Worm (Caenorhabditis elegans): ENCODE results near the gene nas-18.
A peak's percentile ranks its signal among the peaks of the same experiment; 100 is the strongest.
"Not testable (repeated sequence)": the region's sequence is repeated elsewhere in the genome, so short reads cannot be mapped to it uniquely, and the experiment has no call there.

nas-18 gene

ce11 chrV:11396134-11396533 lies at the start of gene nas-18:
TSS of gene nas-18 (plus strand) at chrV:11396434.
- TF ChIP-seq mdl-1, lin-39, unc-39 (tag; optimal IDR thresholded peaks at IDR 0.05): not testable (repeated sequence)

DNA sequence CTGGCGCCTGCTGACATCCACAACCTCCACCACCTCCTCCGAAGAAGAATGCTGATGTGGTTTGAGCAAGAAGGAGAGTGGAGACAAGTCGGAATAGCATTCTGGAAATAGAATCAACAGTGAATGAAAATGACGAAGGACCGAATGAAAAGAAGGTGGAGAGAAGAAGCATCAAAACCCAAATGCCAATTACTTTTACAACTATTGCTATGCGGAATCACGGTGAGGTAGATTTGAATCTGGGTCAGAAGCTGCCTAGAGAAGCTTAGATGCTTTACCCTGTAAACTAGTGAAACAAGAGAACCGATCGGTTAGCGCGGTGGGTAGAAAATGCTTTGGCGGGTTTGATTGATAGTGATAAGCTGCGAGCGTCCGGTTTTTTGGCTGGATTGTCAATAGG lies 49.3 kb upstream of the nas-18 start, which contains the start of gene grl-7:
grl-7 (minus strand) TSS at position 101 of the 400 bp plus-strand sequence.
- TF ChIP-seq nhr-43 (tag; optimal IDR thresholded peaks at IDR 0.05; ENCODE audit: poor library complexity, severe bottlenecking) (peak; percentile 30), nfya-1 (tag; optimal IDR thresholded peaks at IDR 0.05; ENCODE audit: insufficient read depth) (no peak)

DNA sequence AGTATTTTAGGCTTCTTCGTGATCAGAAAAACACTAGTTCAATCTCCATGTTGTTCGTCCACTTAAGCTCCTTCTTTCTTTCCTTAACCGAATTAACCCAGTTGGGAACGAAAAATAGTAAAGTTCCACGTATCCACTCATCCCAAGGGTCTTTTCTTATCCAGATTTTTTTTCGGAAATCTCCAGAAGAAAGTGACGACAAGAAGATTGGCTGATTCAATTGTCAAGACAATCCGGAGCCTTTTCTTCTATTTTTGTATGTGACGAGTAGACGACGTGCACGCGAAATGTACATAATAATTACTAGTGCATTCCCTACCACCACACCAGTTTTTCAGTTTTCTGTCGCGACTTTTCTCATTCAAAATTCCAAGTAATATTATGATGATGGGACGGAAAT lies 45.0 kb upstream of the nas-18 start:
- TF ChIP-seq mml-1 (tag; optimal IDR thresholded peaks at IDR 0.05) (no peak), skn-1 (tag; optimal IDR thresholded peaks at IDR 0.05) (no peak), fkh-10 (GFP tag; optimal IDR thresholded peaks at IDR 0.05) (peak; percentile 35), zag-1 (tag; optimal IDR thresholded peaks at IDR 0.05) (no peak), nhr-12 (tag; optimal IDR thresholded peaks at IDR 0.05) (no peak), ceh-16 (tag; optimal IDR thresholded peaks at IDR 0.05) (no peak), ztf-4 (tag; optimal IDR thresholded peaks at IDR 0.05) (no peak), nhr-76 (tag; optimal IDR thresholded peaks at IDR 0.05) (no peak)

DNA sequence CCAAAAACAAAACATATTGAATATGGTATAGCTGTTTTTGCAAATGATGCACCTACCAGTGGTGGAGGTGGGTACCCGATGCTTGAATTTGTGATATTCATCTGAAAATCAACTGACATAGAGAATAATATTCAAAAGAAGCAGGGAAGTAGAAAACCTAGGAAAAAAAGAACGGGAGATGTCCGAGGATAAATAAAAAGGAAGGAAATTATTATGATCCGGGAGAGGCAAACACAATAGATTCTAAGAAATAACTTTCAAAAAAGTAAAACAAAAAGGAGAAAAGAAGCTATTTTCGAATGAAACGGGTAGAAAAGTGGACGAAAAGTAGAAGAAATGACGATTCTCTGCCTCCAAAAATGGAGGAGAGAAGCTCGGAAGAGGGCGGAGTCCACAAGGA lies 43.3 kb upstream of the nas-18 start, which contains the start of gene npr-25:
npr-25 (minus strand) TSS at position 101 of the 400 bp plus-strand sequence.
- TF ChIP-seq fkh-10 (GFP tag; optimal IDR thresholded peaks at IDR 0.05) = no peak
- no peak for TF ChIP-seq nhr-67 (tag; optimal IDR thresholded peaks at IDR 0.05)
- no peak for TF ChIP-seq ceh-9 (tag; optimal IDR thresholded peaks at IDR 0.05)
- TF ChIP-seq ztf-11 (tag; optimal IDR thresholded peaks at IDR 0.05) = no peak
- no peak for TF ChIP-seq daf-12 (tag; optimal IDR thresholded peaks at IDR 0.05)
- TF ChIP-seq nfya-1 (tag; optimal IDR thresholded peaks at IDR 0.05; ENCODE audit: insufficient read depth) = no peak
- no peak for TF ChIP-seq egl-27 (tag; optimal IDR thresholded peaks at IDR 0.05)
- no peak for TF ChIP-seq nhr-12 (tag; optimal IDR thresholded peaks at IDR 0.05)
- no peak for TF ChIP-seq nhr-25 (tag; optimal IDR thresholded peaks at IDR 0.05)
- no peak for TF ChIP-seq zag-1 (tag; optimal IDR thresholded peaks at IDR 0.05)
- no peak for TF ChIP-seq aly-2 (tag; optimal IDR thresholded peaks at IDR 0.05)
- no peak for TF ChIP-seq unc-39 (tag; optimal IDR thresholded peaks at IDR 0.05)
- TF ChIP-seq nhr-11 (tag; optimal IDR thresholded peaks at IDR 0.05) = no peak
- no peak for TF ChIP-seq nhr-76 (tag; optimal IDR thresholded peaks at IDR 0.05)
- no peak for TF ChIP-seq sea-2 (GFP tag; optimal IDR thresholded peaks at IDR 0.05)

ce11 chrV:11354264-11354663 lies 42.0 kb upstream of the nas-18 start:
- TF ChIP-seq mdl-1 (tag; optimal IDR thresholded peaks at IDR 0.05) (no peak), unc-62 (GFP tag; optimal IDR thresholded peaks at IDR 0.05) (no peak), nhr-12 (tag; optimal IDR thresholded peaks at IDR 0.05) (no peak), nhr-77 (tag; optimal IDR thresholded peaks at IDR 0.05) (no peak), unc-39 (tag; optimal IDR thresholded peaks at IDR 0.05) (no peak), nhr-23 (tag; optimal IDR thresholded peaks at IDR 0.05) (no peak), elt-3 (tag; optimal IDR thresholded peaks at IDR 0.05) (no peak), pha-4 (tag; optimal IDR thresholded peaks at IDR 0.05) (no peak), fos-1 (tag; optimal IDR thresholded peaks at IDR 0.05) (no peak), ztf-4 (tag; optimal IDR thresholded peaks at IDR 0.05) (no peak), fkh-2 (tag; optimal IDR thresholded peaks at IDR 0.05) (no peak), ceh-28 (tag; optimal IDR thresholded peaks at IDR 0.05) (no peak), nhr-76 (tag; optimal IDR thresholded peaks at IDR 0.05) (no peak)

- TF ChIP-seq pqm-1 (tag; optimal IDR thresholded peaks at IDR 0.05) (no peak), lin-39 (tag; optimal IDR thresholded peaks at IDR 0.05) (no peak), egl-27 (tag; optimal IDR thresholded peaks at IDR 0.05) (no peak), elt-3 (tag; optimal IDR thresholded peaks at IDR 0.05) (no peak), ama-1 (optimal IDR thresholded peaks at IDR 0.05) (no peak), eor-1 (tag; optimal IDR thresholded peaks at IDR 0.05) (no peak), nhr-43 (tag; optimal IDR thresholded peaks at IDR 0.05; ENCODE audit: poor library complexity, severe bottlenecking) (no peak), nhr-11 (tag; optimal IDR thresholded peaks at IDR 0.05) (no peak), fkh-2 (tag; optimal IDR thresholded peaks at IDR 0.05) (no peak), daf-12 (tag; optimal IDR thresholded peaks at IDR 0.05) (no peak)
These were observed 32.7 kb upstream of the nas-18 start for ce11 chrV:11363575-11363974.

Measured in whole organism, L3 larva.